Worm (Caenorhabditis elegans) whole organism, early embryonic: ENCODE results near the gene Y54G2A.73.

Experiments used
- B0310.2 ChIP-seq: sonication (generic microtip); optimal IDR thresholded peaks from 2 replicates; lab custom pipeline; 2016; ENCODE audit warnings: mild to moderate bottlenecking, missing genetic modification characterization, missing compliant biosample characterization
- ama-1 ChIP-seq: fragments of 150-350 bp; optimal IDR thresholded peaks from 2 replicates; lab custom pipeline; 2014
- ceh-13 ChIP-seq: fragments of 200-800 bp; sonication (Bioruptor generic); optimal IDR thresholded peaks from 2 replicates; lab custom pipeline; 2018; ENCODE audit warnings: mild to moderate bottlenecking, missing genetic modification characterization, missing compliant biosample characterization
- ceh-36 ChIP-seq: sonication (generic microtip); optimal IDR thresholded peaks from 2 replicates; lab custom pipeline; 2016; ENCODE audit warnings: missing genetic modification characterization, inconsistent platforms, missing compliant biosample characterization
- hnd-1 ChIP-seq: sonication (generic microtip); optimal IDR thresholded peaks from 2 replicates; lab custom pipeline; 2016; ENCODE audit warnings: missing genetic modification characterization, missing compliant biosample characterization
- scrt-1 ChIP-seq: fragments of 200-800 bp; sonication (Bioruptor generic); IDR thresholded peaks from 2 replicates; pipeline ENCODE4 v1.3.6; 2022; ENCODE audit warnings: missing genetic modification characterization, missing compliant biosample characterization

- TF ChIP-seq scrt-1 (GFP tag; lab: Robert Waterston, UW) (no peak), ama-1 (no peak), hnd-1 (tag; lab: Kevin White, UChicago) (no peak), B0310.2 (tag; lab: Kevin White, UChicago) (no peak), ceh-13 (GFP tag; lab: Kevin White, UChicago) (no peak), ceh-36 (tag; lab: Kevin White, UChicago) (no peak)
These were observed 7.2 kb downstream of the Y54G2A.73 start for ce11 chrIV:3001500-3001899.
